Worm (Caenorhabditis elegans) whole organism, late embryonic: ENCODE results near the gene clec-246.

Experiments used
- F13H6.1 ChIP-seq: sonication (generic microtip); optimal IDR thresholded peaks from 2 replicates; lab custom pipeline; 2016; ENCODE audit warnings: missing genetic modification characterization, missing compliant biosample characterization
- K09A11.1 ChIP-seq: sonication (generic microtip); optimal IDR thresholded peaks from 2 replicates; lab custom pipeline; 2017; ENCODE audit warnings: antibody characterized with exemption, mild to moderate bottlenecking, missing genetic modification characterization, missing compliant biosample characterization; ENCODE audit not compliant: insufficient read depth
- Y22D7AL.16 ChIP-seq: sonication (generic microtip); optimal IDR thresholded peaks from 2 replicates; lab custom pipeline; 2016; ENCODE audit warnings: missing genetic modification characterization, missing compliant biosample characterization
- ama-1 ChIP-seq: fragments of 150-350 bp; optimal IDR thresholded peaks from 2 replicates; lab custom pipeline; 2014
- ceh-19 ChIP-seq: fragments of 200-800 bp; sonication (Bioruptor generic); optimal IDR thresholded peaks from 2 replicates; lab custom pipeline; 2018; ENCODE audit warnings: mild to moderate bottlenecking, missing genetic modification characterization, missing compliant biosample characterization
- ceh-2 ChIP-seq: sonication (generic microtip); optimal IDR thresholded peaks from 2 replicates; lab custom pipeline; 2016; ENCODE audit warnings: missing genotype, missing genetic modification characterization, missing compliant biosample characterization
- ceh-24 ChIP-seq: sonication (generic microtip); optimal IDR thresholded peaks from 2 replicates; lab custom pipeline; 2016; ENCODE audit warnings: mild to moderate bottlenecking, missing genetic modification characterization, missing compliant biosample characterization
- ceh-31 ChIP-seq: sonication (generic microtip); optimal IDR thresholded peaks from 2 replicates; lab custom pipeline; 2016; ENCODE audit warnings: missing genetic modification characterization, missing compliant biosample characterization
- ceh-34 ChIP-seq: sonication (generic microtip); optimal IDR thresholded peaks from 2 replicates; lab custom pipeline; 2016; ENCODE audit warnings: mild to moderate bottlenecking, missing genetic modification characterization, missing compliant biosample characterization
- ceh-45 ChIP-seq: fragments of 200-800 bp; sonication (Bioruptor generic); IDR thresholded peaks from 2 replicates; pipeline ENCODE4 v1.3.6; 2022; ENCODE audit warnings: missing genetic modification reagents, missing genetic modification characterization, missing compliant biosample characterization
- ceh-48 ChIP-seq: sonication (generic microtip); optimal IDR thresholded peaks from 2 replicates; lab custom pipeline; 2016; ENCODE audit warnings: missing genetic modification characterization, inconsistent platforms, missing compliant biosample characterization
- che-1 ChIP-seq: sonication (generic microtip); optimal IDR thresholded peaks from 2 replicates; lab custom pipeline; 2016; ENCODE audit warnings: mild to moderate bottlenecking, missing genetic modification characterization, missing compliant biosample characterization
- dmd-4 ChIP-seq: sonication (generic microtip); optimal IDR thresholded peaks from 2 replicates; lab custom pipeline; 2016; ENCODE audit warnings: borderline replicate concordance, missing genetic modification characterization, missing compliant biosample characterization
- elt-2 ChIP-seq: sonication (generic microtip); optimal IDR thresholded peaks from 2 replicates; lab custom pipeline; 2016; ENCODE audit warnings: missing genetic modification reagents, missing genetic modification characterization, missing compliant biosample characterization
- elt-4 ChIP-seq: sonication (generic microtip); optimal IDR thresholded peaks from 2 replicates; lab custom pipeline; 2016; ENCODE audit warnings: missing genetic modification characterization, missing compliant biosample characterization
- eyg-1 ChIP-seq: sonication (generic microtip); optimal IDR thresholded peaks from 2 replicates; lab custom pipeline; 2016; ENCODE audit warnings: missing genotype, missing genetic modification characterization, missing compliant biosample characterization
- fax-1 ChIP-seq: sonication (generic microtip); optimal IDR thresholded peaks from 2 replicates; lab custom pipeline; 2016; ENCODE audit warnings: missing genotype, missing genetic modification characterization, missing compliant biosample characterization
- fkh-10 ChIP-seq: fragments of 150-350 bp; optimal IDR thresholded peaks from 2 replicates; lab custom pipeline; 2014; ENCODE audit warnings: missing biosample characterization, missing genetic modification reagents, missing genetic modification characterization
- fkh-6 ChIP-seq: sonication (generic microtip); optimal IDR thresholded peaks from 2 replicates; lab custom pipeline; 2016; ENCODE audit warnings: missing genetic modification characterization, missing compliant biosample characterization
- hlh-15 ChIP-seq: sonication (generic microtip); optimal IDR thresholded peaks from 2 replicates; lab custom pipeline; 2016; ENCODE audit warnings: missing genetic modification characterization, missing compliant biosample characterization
- hlh-30 ChIP-seq: sonication (generic microtip); optimal IDR thresholded peaks from 2 replicates; lab custom pipeline; 2017; ENCODE audit warnings: antibody characterized with exemption, missing genetic modification characterization, missing compliant biosample characterization; ENCODE audit not compliant: insufficient read depth
- hlh-8 ChIP-seq: sonication (generic microtip); optimal IDR thresholded peaks from 2 replicates; lab custom pipeline; 2016; ENCODE audit warnings: missing genotype, missing genetic modification characterization, missing compliant biosample characterization
- lim-6 ChIP-seq: sonication (generic microtip); optimal IDR thresholded peaks from 2 replicates; lab custom pipeline; 2016; ENCODE audit warnings: missing genetic modification characterization, missing compliant biosample characterization
- mec-3 ChIP-seq: sonication (generic microtip); optimal IDR thresholded peaks from 2 replicates; lab custom pipeline; 2016; ENCODE audit warnings: borderline replicate concordance, missing genetic modification characterization, missing compliant biosample characterization
- nhr-11 ChIP-seq: fragments of 150-350 bp; optimal IDR thresholded peaks from 2 replicates; lab custom pipeline; 2014; ENCODE audit warnings: missing biosample characterization, missing genetic modification characterization
- nhr-232 ChIP-seq: sonication (generic microtip); optimal IDR thresholded peaks from 2 replicates; lab custom pipeline; 2016; ENCODE audit warnings: missing genetic modification characterization, missing compliant biosample characterization
- odd-2 ChIP-seq: sonication (generic microtip); optimal IDR thresholded peaks from 2 replicates; lab custom pipeline; 2017; ENCODE audit warnings: antibody characterized with exemption, mild to moderate bottlenecking, missing genetic modification characterization, missing compliant biosample characterization
- pag-3 ChIP-seq: sonication (generic microtip); optimal IDR thresholded peaks from 2 replicates; lab custom pipeline; 2016; ENCODE audit warnings: missing compliant biosample characterization, missing genetic modification characterization, borderline replicate concordance
- pha-2 ChIP-seq: sonication (generic microtip); optimal IDR thresholded peaks from 2 replicates; lab custom pipeline; 2017; ENCODE audit warnings: mild to moderate bottlenecking, missing genetic modification characterization, missing compliant biosample characterization
- ref-2 ChIP-seq: sonication (generic microtip); optimal IDR thresholded peaks from 2 replicates; lab custom pipeline; 2016; ENCODE audit warnings: missing genetic modification characterization, missing compliant biosample characterization
- sdc-2 ChIP-seq: sonication (generic microtip); optimal IDR thresholded peaks from 2 replicates; lab custom pipeline; 2016; ENCODE audit warnings: missing genotype, missing genetic modification characterization, missing compliant biosample characterization
- sox-4 ChIP-seq: sonication (generic microtip); optimal IDR thresholded peaks from 2 replicates; lab custom pipeline; 2017; ENCODE audit warnings: mild to moderate bottlenecking, missing genetic modification characterization, inconsistent platforms, missing compliant biosample characterization
- syd-9 ChIP-seq: sonication (generic microtip); optimal IDR thresholded peaks from 2 replicates; lab custom pipeline; 2016; ENCODE audit warnings: mild to moderate bottlenecking, missing genetic modification characterization, moderate library complexity, missing compliant biosample characterization
- tbx-7 ChIP-seq: sonication (generic microtip); optimal IDR thresholded peaks from 2 replicates; lab custom pipeline; 2016; ENCODE audit warnings: missing genotype, missing genetic modification characterization, missing compliant biosample characterization
- ttx-3 ChIP-seq: sonication (generic microtip); optimal IDR thresholded peaks from 2 replicates; lab custom pipeline; 2016; ENCODE audit warnings: missing genetic modification reagents, missing genetic modification characterization, missing compliant biosample characterization
- unc-42 ChIP-seq: sonication (generic microtip); optimal IDR thresholded peaks from 2 replicates; lab custom pipeline; 2016; ENCODE audit warnings: missing genotype, missing genetic modification characterization, missing compliant biosample characterization

Gene clec-246

ce11 chrV:18146077-18146476, 43.2 kb upstream of the clec-246 start, which contains the start of gene C14A6.3:
TSS of gene C14A6.3 (plus strand) at chrV:18146377.
- no peak for TF ChIP-seq syd-9
- no peak for TF ChIP-seq hlh-15
- TF ChIP-seq ama-1 (lab: Kevin White, UChicago): no peak
- TF ChIP-seq nhr-11 (tag; lab: Kevin White, UChicago): no peak
- TF ChIP-seq fkh-6 (tag; lab: Kevin White, UChicago): no peak
- TF ChIP-seq ttx-3: no peak
- no peak for TF ChIP-seq Y22D7AL.16 (tag; lab: Kevin White, UChicago)
- TF ChIP-seq hlh-30 (tag; lab: Kevin White, UChicago): no peak
- TF ChIP-seq ceh-31 (tag; lab: Kevin White, UChicago): no peak
- no peak for TF ChIP-seq ceh-45 (GFP tag; lab: Robert Waterston, UW)
- TF ChIP-seq lim-6 (tag; lab: Kevin White, UChicago): no peak
- TF ChIP-seq che-1: no peak
- TF ChIP-seq tbx-7 (tag; lab: Kevin White, UChicago): no peak
- no peak for TF ChIP-seq eyg-1 (tag; lab: Kevin White, UChicago)
- TF ChIP-seq K09A11.1: no peak

- TF ChIP-seq ceh-24 (tag; lab: Kevin White, UChicago): no peak
- no peak for TF ChIP-seq ref-2 (tag; lab: Kevin White, UChicago)
- TF ChIP-seq ceh-31 (tag; lab: Kevin White, UChicago): no peak
- no peak for TF ChIP-seq F13H6.1 (tag; lab: Kevin White, UChicago)
- no peak for TF ChIP-seq dmd-4 (tag; lab: Kevin White, UChicago)
- TF ChIP-seq, all 69 proteins: peak for 0
Measured at ce11 chrV:18157707-18158106, 31.6 kb upstream of the clec-246 start, which contains the start of gene clec-48. TSS of gene clec-48 (plus strand) at chrV:18158026.

- TF ChIP-seq pha-2 (tag; lab: Kevin White, UChicago) (no peak), pag-3 (tag; lab: Kevin White, UChicago) (no peak), ceh-31 (tag; lab: Kevin White, UChicago) (no peak), ceh-34 (tag; lab: Kevin White, UChicago) (no peak)
- TF ChIP-seq, all 69 proteins: peak for 0
Measured at ce11 chrV:18158172-18158571, 31.1 kb upstream of the clec-246 start.

ce11 chrV:18161228-18161627, 28.1 kb upstream of the clec-246 start, which contains the start of gene C14A6.13:
TSS of gene C14A6.13 (minus strand) at chrV:18161328.
- no peak for TF ChIP-seq fax-1 (tag; lab: Kevin White, UChicago)
- TF ChIP-seq syd-9: no peak
- no peak for TF ChIP-seq fkh-10
- no peak for TF ChIP-seq elt-4 (tag; lab: Kevin White, UChicago)
- no peak for TF ChIP-seq mec-3 (tag; lab: Kevin White, UChicago)
- TF ChIP-seq ceh-2 (tag; lab: Kevin White, UChicago): no peak
- no peak for TF ChIP-seq hlh-8 (tag; lab: Kevin White, UChicago)
- no peak for TF ChIP-seq F13H6.1 (tag; lab: Kevin White, UChicago)
- no peak for TF ChIP-seq ceh-48 (tag; lab: Kevin White, UChicago)
- TF ChIP-seq elt-2 (tag; lab: Kevin White, UChicago): no peak
- TF ChIP-seq sox-4 (tag; lab: Kevin White, UChicago): no peak
- TF ChIP-seq unc-42 (tag; lab: Kevin White, UChicago): no peak

ce11 chrV:18162568-18162967, 26.7 kb upstream of the clec-246 start, which contains the start of gene C14A6.12:
TSS of gene C14A6.12 (minus strand) at chrV:18162668.
- TF ChIP-seq Y22D7AL.16 (tag; lab: Kevin White, UChicago): no peak
- TF ChIP-seq fax-1 (tag; lab: Kevin White, UChicago): no peak
- no peak for TF ChIP-seq odd-2 (tag; lab: Kevin White, UChicago)
- no peak for TF ChIP-seq pha-2 (tag; lab: Kevin White, UChicago)
- no peak for TF ChIP-seq ceh-31 (tag; lab: Kevin White, UChicago)
- TF ChIP-seq sdc-2 (tag; lab: Kevin White, UChicago): no peak
- no peak for TF ChIP-seq ttx-3
- no peak for TF ChIP-seq pag-3 (tag; lab: Kevin White, UChicago)
- TF ChIP-seq ceh-19: no peak
- TF ChIP-seq nhr-232: no peak
- no peak for TF ChIP-seq hlh-8 (tag; lab: Kevin White, UChicago)
